Worm (Caenorhabditis elegans) whole organism, late embryonic: ENCODE data around the gene mrp-4.

Experiments
- dmd-4 ChIP-seq: sonication (generic microtip); optimal IDR thresholded peaks from 2 replicates; lab custom pipeline; 2016; ENCODE audit warnings: borderline replicate concordance, missing genetic modification characterization, missing compliant biosample characterization
- elt-4 ChIP-seq: sonication (generic microtip); optimal IDR thresholded peaks from 2 replicates; lab custom pipeline; 2016; ENCODE audit warnings: missing genetic modification characterization, missing compliant biosample characterization
- eyg-1 ChIP-seq: sonication (generic microtip); optimal IDR thresholded peaks from 2 replicates; lab custom pipeline; 2016; ENCODE audit warnings: missing genotype, missing genetic modification characterization, missing compliant biosample characterization
- gmeb-2 ChIP-seq: sonication (generic microtip); optimal IDR thresholded peaks from 2 replicates; lab custom pipeline; 2016; ENCODE audit warnings: missing genetic modification characterization, inconsistent platforms, missing compliant biosample characterization

DNA sequence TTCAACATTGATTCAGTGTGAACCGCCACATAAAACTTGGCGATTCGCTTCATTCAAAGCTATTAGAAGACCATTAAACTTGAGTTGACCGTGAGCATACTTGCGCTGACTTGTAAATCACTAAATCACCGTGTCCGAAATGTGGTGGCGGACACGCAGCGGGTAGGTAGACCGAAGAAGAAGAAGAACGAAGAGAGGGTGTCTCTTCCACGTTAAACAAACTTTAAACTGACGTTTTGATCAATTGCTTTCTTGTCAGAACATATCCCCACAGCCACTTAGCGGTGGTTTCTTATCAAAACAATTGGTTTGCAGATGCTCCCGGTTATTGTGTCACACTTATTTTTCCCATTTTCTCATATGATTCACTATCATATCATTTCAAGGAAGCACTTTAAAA lies 40.5 kb upstream of the mrp-4 start:
- no peak for TF ChIP-seq eyg-1 (tag; lab: Kevin White, UChicago)
- TF ChIP-seq elt-4: no peak
- no peak for TF ChIP-seq dmd-4 (tag; lab: Kevin White, UChicago)
- TF ChIP-seq gmeb-2 (tag; lab: Kevin White, UChicago): no peak
